Fruit fly (Drosophila melanogaster) whole organism, embryonic: ENCODE measurements around the gene MESK4.

Source experiments
- CG17568 ChIP-seq: fragments of 200-800 bp; sonication (Bioruptor generic); optimal IDR thresholded peaks from 2 replicates; lab custom pipeline; 2018; ENCODE audit warnings: missing biosample characterization, mild to moderate bottlenecking, missing genetic modification characterization, moderate library complexity
- HLHmδ ChIP-seq: fragments of 200-800 bp; sonication (Bioruptor generic); optimal IDR thresholded peaks from 2 replicates; lab custom pipeline; 2018; ENCODE audit warnings: missing biosample characterization, mild to moderate bottlenecking, missing genetic modification characterization, moderate library complexity

dm6 chr3R:17020956-17021355 lies 32.3 kb downstream of the MESK4 start, which contains the start of gene Adsl:
- TF ChIP-seq CG17568 (GFP tag; lab: Kevin White, UChicago) (no peak), HLHmδ (GFP tag; lab: Kevin White, UChicago) (peak; percentile 67)
